Worm (Caenorhabditis elegans): ENCODE measurements around the gene mcat-1.

DNA sequence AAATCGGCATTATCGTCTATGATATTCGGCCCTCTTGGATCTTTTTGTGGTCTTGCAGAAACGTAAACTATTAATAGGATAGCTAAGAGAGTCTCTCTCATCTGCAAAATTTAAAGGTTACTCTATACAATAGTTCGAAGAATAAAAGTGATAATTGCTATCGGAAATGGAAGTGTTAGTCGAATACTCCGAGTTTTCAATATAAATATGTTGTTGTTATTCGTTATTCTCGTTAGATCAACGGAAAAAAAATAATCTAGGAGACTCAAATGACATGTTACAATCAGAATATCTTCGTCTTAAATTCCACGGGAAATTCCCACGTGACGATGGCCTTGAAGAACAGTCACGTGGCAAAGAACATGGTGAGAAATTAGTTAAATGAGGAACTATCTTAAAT, 36.1 kb downstream of the mcat-1 start, which contains the start of gene tre-5:
- TF ChIP-seq nhr-76 (tag; optimal IDR thresholded peaks at IDR 0.05) = no peak
- TF ChIP-seq nhr-12 (tag; optimal IDR thresholded peaks at IDR 0.05) = no peak
- no peak for TF ChIP-seq unc-62 (GFP tag; optimal IDR thresholded peaks at IDR 0.05)
- TF ChIP-seq lin-13 (tag; optimal IDR thresholded peaks at IDR 0.05) = no peak
- no peak for TF ChIP-seq flh-1 (GFP tag; optimal IDR thresholded peaks at IDR 0.05)
- TF ChIP-seq ceh-43 (GFP tag; optimal IDR thresholded peaks at IDR 0.05) = no peak
